Worm (Caenorhabditis elegans) whole organism, mixed stage, embryonic: ENCODE data around the gene R08A2.7.

Experiments
- blmp-1 ChIP-seq: fragments of 150-350 bp; optimal IDR thresholded peaks from 2 replicates; lab custom pipeline; 2014; ENCODE audit warnings: missing biosample characterization, missing genetic modification characterization
- elt-1 ChIP-seq: sonication (generic microtip); optimal IDR thresholded peaks from 2 replicates; lab custom pipeline; 2017; ENCODE audit warnings: missing genetic modification characterization, mild to moderate bottlenecking, missing compliant biosample characterization, antibody characterized with exemption, moderate library complexity, borderline replicate concordance; ENCODE audit not compliant: insufficient read depth
- flh-1 ChIP-seq: fragments of 200-800 bp; sonication (Bioruptor generic); optimal IDR thresholded peaks from 2 replicates; lab custom pipeline; 2018; ENCODE audit warnings: mild to moderate bottlenecking, missing genetic modification characterization, moderate library complexity, missing compliant biosample characterization
- hlh-1 ChIP-seq: fragments of 150-350 bp; optimal IDR thresholded peaks from 2 replicates; lab custom pipeline; 2014; ENCODE audit warnings: missing biosample characterization, missing genetic modification reagents, missing genetic modification characterization
- lsy-2 ChIP-seq: fragments of 150-350 bp; optimal IDR thresholded peaks from 2 replicates; lab custom pipeline; 2014; ENCODE audit warnings: missing biosample characterization, missing genetic modification characterization
- nhr-12 ChIP-seq: fragments of 150-350 bp; optimal IDR thresholded peaks from 2 replicates; lab custom pipeline; 2014; ENCODE audit warnings: missing biosample characterization, missing genetic modification characterization
- nhr-28 ChIP-seq: fragments of 150-350 bp; optimal IDR thresholded peaks from 2 replicates; lab custom pipeline; 2014; ENCODE audit warnings: missing biosample characterization, missing genetic modification characterization
- unc-39 ChIP-seq: fragments of 150-350 bp; optimal IDR thresholded peaks from 2 replicates; lab custom pipeline; 2014; ENCODE audit warnings: missing biosample characterization, missing genetic modification characterization
- unc-62 ChIP-seq: fragments of 150-350 bp; optimal IDR thresholded peaks from 2 replicates; lab custom pipeline; 2014; ENCODE audit warnings: missing biosample characterization, missing genetic modification reagents, missing genetic modification characterization

DNA sequence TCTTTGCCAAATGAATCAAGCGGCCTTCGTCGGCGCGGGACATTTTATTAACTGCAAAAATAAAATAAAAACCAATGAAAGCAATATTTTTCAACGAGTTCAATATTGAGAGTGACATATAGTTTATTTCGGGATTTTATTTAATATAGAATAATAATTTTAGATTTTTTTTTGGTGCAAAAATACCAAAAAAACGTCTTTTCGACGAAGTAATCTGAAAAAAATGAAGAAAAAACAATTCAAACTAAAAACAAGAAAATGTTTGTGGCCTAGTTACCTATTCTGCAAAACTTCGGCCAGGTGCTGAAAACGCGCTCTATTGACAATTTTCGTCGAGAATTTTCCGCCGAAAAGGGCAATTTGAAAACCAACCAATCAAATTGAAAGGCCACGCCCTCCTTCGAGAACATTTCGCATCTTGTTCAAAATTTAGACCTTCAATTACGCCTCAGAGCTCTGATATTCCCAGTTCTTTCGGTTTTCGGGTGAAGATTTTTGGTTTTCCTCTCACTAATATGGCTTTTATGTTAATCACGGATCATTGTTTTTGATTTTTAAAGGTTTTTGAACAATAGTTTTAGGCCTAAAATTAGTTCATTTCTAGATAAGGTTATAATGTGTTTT is 37.6 kb upstream of the R08A2.7 start, which contains the start of gene C47E8.4:
- TF ChIP-seq elt-1 (tag; lab: Kevin White, UChicago) (no peak), blmp-1 (tag; lab: Kevin White, UChicago) (peak; percentile 0), unc-39 (no peak), nhr-28 (tag; lab: Kevin White, UChicago) (no peak), lsy-2 (peak; percentile 92), hlh-1 (tag; lab: Kevin White, UChicago) (peak; percentile 72), unc-62 (GFP tag; lab: Kevin White, UChicago) (peak; percentile 92), flh-1 (GFP tag; lab: Kevin White, UChicago) (no peak), nhr-12 (tag; lab: Kevin White, UChicago) (no peak)
